Fruit fly (Drosophila melanogaster) whole organism, wandering third instar larva: ENCODE data around the gene Fuca.
A peak's percentile ranks its signal among the peaks of the same experiment; 100 is the strongest.

ENCODE experiments used
- CG9705 ChIP-seq: fragments of 200-800 bp; sonication (Bioruptor generic); optimal IDR thresholded peaks from 2 replicates; lab custom pipeline; 2018; ENCODE audit warnings: missing biosample characterization, mild to moderate bottlenecking, missing genetic modification characterization
- HLH106 ChIP-seq: fragments of 200-800 bp; optimal IDR thresholded peaks from 3 replicates; lab custom pipeline; 2019; ENCODE audit warnings: missing biosample characterization, mild to moderate bottlenecking, missing genetic modification characterization, moderate library complexity
- Myc ChIP-seq: fragments of >200 bp; optimal IDR thresholded peaks from 2 replicates; lab custom pipeline; 2017
- br ChIP-seq: fragments of 200-800 bp; sonication (Bioruptor generic); optimal IDR thresholded peaks from 2 replicates; lab custom pipeline; 2016; ENCODE audit warnings: missing biosample characterization, missing genetic modification characterization
- dl ChIP-seq, 2 experiments: fragments of 175-275, 200-275 bp in 1 of 2; fragments of 200-275 bp in 1 of 2; sonication (Bioruptor generic); optimal IDR thresholded peaks; lab custom pipeline; 2018; ENCODE audit warnings: mild to moderate bottlenecking in 2 of 2, missing biosample characterization in 2 of 2, missing genetic modification characterization in 2 of 2, moderate library complexity in 2 of 2; ENCODE audit not compliant: partially characterized antibody in 2 of 2, insufficient read depth in 1 of 2
- h ChIP-seq: fragments of 200-800 bp; sonication (Bioruptor generic); optimal IDR thresholded peaks from 3 replicates; lab custom pipeline; 2016; ENCODE audit warnings: missing biosample characterization, mild to moderate bottlenecking, missing genetic modification characterization
- lola ChIP-seq: fragments of >200 bp; optimal IDR thresholded peaks from 2 replicates; lab custom pipeline; 2017; ENCODE audit warnings: missing biosample characterization, missing genetic modification characterization

DNA sequence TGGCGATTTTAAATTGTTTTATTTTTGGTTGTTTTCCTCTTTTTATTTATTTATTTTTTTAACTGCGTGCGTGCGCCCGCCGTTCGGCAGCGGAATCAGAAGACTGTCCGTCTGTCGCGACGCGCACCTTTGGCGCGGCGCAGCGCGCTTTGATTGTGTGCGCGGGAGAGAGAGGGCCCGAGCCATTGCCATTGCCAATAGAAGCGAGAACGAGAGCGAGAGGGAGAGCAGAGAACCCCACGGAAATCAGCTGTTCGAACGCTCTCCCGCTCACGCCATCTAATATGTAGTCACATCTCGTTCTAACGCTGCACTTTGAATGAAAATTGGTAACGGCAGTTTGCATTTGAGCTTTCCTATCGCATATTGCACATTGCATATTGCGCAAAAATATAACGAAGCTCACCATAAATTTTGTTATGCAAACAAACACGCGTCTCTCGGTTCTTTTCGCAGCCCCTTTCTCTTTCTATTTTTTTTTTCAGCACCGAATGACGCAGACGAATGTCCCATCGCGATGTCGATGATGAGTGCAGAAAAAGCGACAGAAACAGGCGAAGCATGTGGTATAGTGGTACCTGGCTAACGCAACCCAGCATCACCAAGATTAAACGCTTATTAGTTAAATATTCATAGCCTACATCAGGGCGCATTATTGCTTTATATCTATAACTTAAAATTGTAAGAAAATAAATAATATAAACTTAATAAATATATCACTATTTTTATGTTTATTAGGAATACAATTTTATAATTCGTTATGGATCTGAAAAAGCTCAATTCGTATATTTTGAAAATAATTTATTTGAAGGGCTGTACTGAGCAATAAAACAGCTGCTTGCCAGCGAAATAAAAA is 12.1 kb upstream of the Fuca start:
- no peak for TF ChIP-seq CG9705 (GFP tag; lab: Kevin White, UChicago)
- peak; percentile 46 to 79 for TF ChIP-seq dl (GFP tag; optimal IDR thresholded peaks at IDR 0.05; lab: Kevin White, UChicago; ENCODE audit: insufficient read depth in 1 of 2, partially characterized antibody in 2 of 2)
- TF ChIP-seq Myc: no peak
- TF ChIP-seq lola (GFP tag; lab: Kevin White, UChicago): no peak
- peak; percentile 31 for TF ChIP-seq HLH106
- peak; percentile 42 for TF ChIP-seq h (GFP tag; lab: Kevin White, UChicago)
- no peak for TF ChIP-seq br (GFP tag; lab: Kevin White, UChicago)
